Worm (Caenorhabditis elegans) whole organism, L2 larva: ENCODE data around the gene pitr-4.

Source experiments
- F13H6.1 ChIP-seq: sonication (generic microtip); optimal IDR thresholded peaks from 2 replicates; lab custom pipeline; 2016; ENCODE audit warnings: missing genetic modification characterization, missing compliant biosample characterization
- egl-27 ChIP-seq: sonication (generic microtip); optimal IDR thresholded peaks from 3 replicates; lab custom pipeline; 2017; ENCODE audit warnings: missing biosample characterization, missing genetic modification reagents, missing genetic modification characterization
- elt-3 ChIP-seq: sonication (generic microtip); optimal IDR thresholded peaks from 2 replicates; lab custom pipeline; 2017; ENCODE audit warnings: missing biosample characterization, missing genetic modification characterization
- fos-1 ChIP-seq: fragments of 150-350 bp; optimal IDR thresholded peaks from 2 replicates; lab custom pipeline; 2014; ENCODE audit warnings: missing biosample characterization, missing genetic modification characterization
- lin-39 ChIP-seq: fragments of 150-350 bp; optimal IDR thresholded peaks from 2 replicates; lab custom pipeline; 2014; ENCODE audit warnings: missing biosample characterization, missing genetic modification reagents, missing genetic modification characterization
- nhr-10 ChIP-seq: sonication (generic microtip); optimal IDR thresholded peaks from 2 replicates; lab custom pipeline; 2017; ENCODE audit warnings: missing biosample characterization, missing genetic modification characterization
- nhr-11 ChIP-seq: fragments of 150-350 bp; optimal IDR thresholded peaks from 2 replicates; lab custom pipeline; 2014; ENCODE audit warnings: missing biosample characterization, missing genetic modification characterization
- unc-62 ChIP-seq: fragments of 150-350 bp; optimal IDR thresholded peaks from 2 replicates; lab custom pipeline; 2014; ENCODE audit warnings: missing biosample characterization, missing genetic modification reagents, missing genetic modification characterization
- zag-1 ChIP-seq: fragments of 150-350 bp; optimal IDR thresholded peaks from 2 replicates; lab custom pipeline; 2014; ENCODE audit warnings: missing biosample characterization, missing genetic modification characterization

DNA sequence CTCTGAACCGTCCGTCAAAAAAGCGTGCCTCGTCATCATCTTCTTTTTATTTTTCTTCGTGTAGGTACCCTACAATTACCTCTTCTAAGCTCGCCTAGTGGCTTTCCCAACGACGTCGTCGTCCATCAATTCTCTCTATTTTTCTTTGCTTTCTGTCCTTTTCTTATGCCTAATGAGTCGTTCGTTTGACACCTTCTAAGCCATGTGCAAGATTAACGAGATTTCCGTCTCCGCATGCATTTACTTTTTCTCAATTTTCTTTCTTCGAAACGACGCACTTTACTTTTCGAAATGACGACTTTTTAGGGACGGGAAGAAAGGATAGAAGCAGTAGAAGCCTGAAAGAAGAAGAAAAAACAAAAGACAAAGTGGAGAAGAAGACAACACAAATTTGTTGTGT, 5.0 kb upstream of the pitr-4 start, which contains the start of gene ZK287.1:
- TF ChIP-seq unc-62 (GFP tag; lab: Kevin White, UChicago) (no peak), fos-1 (no peak), lin-39 (tag; lab: Kevin White, UChicago) (no peak), egl-27 (tag; lab: Kevin White, UChicago) (peak; percentile 29), F13H6.1 (tag; lab: Kevin White, UChicago) (no peak), nhr-10 (tag; lab: Kevin White, UChicago) (no peak), zag-1 (tag; lab: Kevin White, UChicago) (peak; percentile 28), elt-3 (tag; lab: Kevin White, UChicago) (no peak), nhr-11 (tag; lab: Kevin White, UChicago) (no peak)
